Worm (Caenorhabditis elegans) whole organism, young adult: ENCODE measurements around the gene sucl-1.

Experiments
- B0336.3 ChIP-seq: fragments of 200-800 bp; sonication (Bioruptor generic); IDR thresholded peaks from 2 replicates; pipeline ENCODE4 v1.3.6; 2022; ENCODE audit warnings: missing genetic modification characterization, missing compliant biosample characterization
- F22D6.2 ChIP-seq: sonication (generic microtip); optimal IDR thresholded peaks from 2 replicates; lab custom pipeline; 2016; ENCODE audit warnings: mild to moderate bottlenecking, missing genetic modification characterization, missing compliant biosample characterization
- F37B4.10 ChIP-seq: fragments of 200-800 bp; sonication (Bioruptor generic); IDR thresholded peaks from 2 replicates; pipeline ENCODE4 v1.3.6; 2022; ENCODE audit warnings: missing genetic modification characterization, missing compliant biosample characterization
- K11D2.4 ChIP-seq: fragments of 200-800 bp; sonication (Bioruptor generic); IDR thresholded peaks from 2 replicates; pipeline ENCODE4 v1.3.6; 2022; ENCODE audit warnings: missing genetic modification reagents, missing genetic modification characterization, missing compliant biosample characterization
- Y53G8AR.9 ChIP-seq: fragments of 200-800 bp; sonication (Bioruptor generic); conservative IDR thresholded peaks from 2 replicates; pipeline ENCODE4 v1.3.6; 2022; ENCODE audit warnings: missing genetic modification reagents, missing genetic modification characterization, missing compliant biosample characterization
- ZK185.1 ChIP-seq: sonication (generic microtip); optimal IDR thresholded peaks from 2 replicates; lab custom pipeline; 2016; ENCODE audit warnings: mild to moderate bottlenecking, missing genetic modification characterization, missing compliant biosample characterization; ENCODE audit not compliant: poor library complexity, severe bottlenecking
- ama-1 ChIP-seq, 3 experiments: fragments of 150-350 bp in 1 of 3; sonication (generic microtip) in 2 of 3; optimal IDR thresholded peaks; 2 replicates each; lab custom pipeline; 2014 to 2018; ENCODE audit warnings: missing biosample characterization in 2 of 3, missing genetic modification characterization in 2 of 3, missing genetic modification reagents in 2 of 3
- aptf-2 ChIP-seq: fragments of 200-800 bp; sonication (Bioruptor generic); conservative IDR thresholded peaks from 2 replicates; pipeline ENCODE4 v1.3.6; 2022; ENCODE audit warnings: missing genetic modification reagents, missing genetic modification characterization, missing compliant biosample characterization
- atf-7 ChIP-seq: sonication (generic microtip); optimal IDR thresholded peaks from 2 replicates; lab custom pipeline; 2017; ENCODE audit warnings: mild to moderate bottlenecking, missing genetic modification characterization, missing compliant biosample characterization
- ccch-3 ChIP-seq: fragments of 200-800 bp; sonication (Bioruptor generic); optimal IDR thresholded peaks from 2 replicates; lab custom pipeline; 2018; ENCODE audit warnings: mild to moderate bottlenecking, missing genetic modification characterization, missing compliant biosample characterization
- chd-7 ChIP-seq: sonication (generic microtip); optimal IDR thresholded peaks from 2 replicates; lab custom pipeline; 2016; ENCODE audit warnings: mild to moderate bottlenecking, missing genetic modification characterization, moderate library complexity, missing compliant biosample characterization
- die-1 ChIP-seq: sonication (generic microtip); optimal IDR thresholded peaks from 2 replicates; lab custom pipeline; 2016; ENCODE audit warnings: missing genotype, mild to moderate bottlenecking, missing genetic modification characterization, missing compliant biosample characterization
- dox-1 ChIP-seq: fragments of 200-800 bp; sonication (Bioruptor generic); IDR thresholded peaks from 2 replicates; pipeline ENCODE4 v1.3.6; 2022; ENCODE audit warnings: missing genetic modification reagents, missing genetic modification characterization, missing compliant biosample characterization
- dpff-1 ChIP-seq: sonication (generic microtip); optimal IDR thresholded peaks from 2 replicates; lab custom pipeline; 2017; ENCODE audit warnings: mild to moderate bottlenecking, missing genetic modification characterization, missing compliant biosample characterization
- dpl-1 ChIP-seq: fragments of 150-350 bp; optimal IDR thresholded peaks from 2 replicates; lab custom pipeline; 2014; ENCODE audit warnings: missing biosample characterization, missing genetic modification reagents, missing genetic modification characterization
- egl-18 ChIP-seq: fragments of 200-800 bp; sonication (Bioruptor generic); IDR thresholded peaks from 2 replicates; pipeline ENCODE4 v1.3.6; 2022; ENCODE audit warnings: missing genetic modification reagents, missing genetic modification characterization, missing compliant biosample characterization
- egl-44 ChIP-seq: fragments of 200-800 bp; sonication (Bioruptor generic); IDR thresholded peaks from 2 replicates; pipeline ENCODE4 v1.3.6; 2022; ENCODE audit warnings: missing genetic modification reagents, missing genetic modification characterization, missing compliant biosample characterization
- egrh-3 ChIP-seq: fragments of 200-800 bp; sonication (Bioruptor generic); IDR thresholded peaks from 2 replicates; pipeline ENCODE4 v1.3.6; 2022; ENCODE audit warnings: missing genetic modification reagents, missing genetic modification characterization, missing compliant biosample characterization
- ets-4 ChIP-seq: fragments of 200-800 bp; sonication (Bioruptor generic); optimal IDR thresholded peaks from 2 replicates; lab custom pipeline; 2018; ENCODE audit warnings: mild to moderate bottlenecking, missing genetic modification characterization, missing compliant biosample characterization
- hmg-1.2 ChIP-seq: fragments of 200-800 bp; sonication (Bioruptor generic); IDR thresholded peaks from 2 replicates; pipeline ENCODE4 v1.3.6; 2022; ENCODE audit warnings: missing genetic modification reagents, missing genetic modification characterization, missing compliant biosample characterization
- hsf-1 ChIP-seq: fragments of 200-800 bp; sonication (Bioruptor generic); IDR thresholded peaks from 2 replicates; pipeline ENCODE4 v1.3.6; 2022; ENCODE audit warnings: missing genetic modification reagents, missing genetic modification characterization, missing compliant biosample characterization
- let-526 ChIP-seq: fragments of 200-800 bp; sonication (Bioruptor generic); IDR thresholded peaks from 2 replicates; pipeline ENCODE4 v1.3.6; 2022; ENCODE audit warnings: missing genetic modification reagents, missing genetic modification characterization, missing compliant biosample characterization
- lin-35 ChIP-seq, 3 experiments: fragments of 150-350 bp in 2 of 3; sonication (generic microtip) in 1 of 3; optimal IDR thresholded peaks; 2 replicates each; lab custom pipeline; 2014 to 2018; ENCODE audit warnings: missing biosample characterization in 3 of 3, missing genetic modification characterization in 3 of 3, missing genetic modification reagents in 3 of 3
- lin-40 ChIP-seq: sonication (generic microtip); optimal IDR thresholded peaks from 2 replicates; lab custom pipeline; 2016; ENCODE audit warnings: missing genetic modification characterization, mild to moderate bottlenecking, missing compliant biosample characterization, missing genotype, missing genetic modification reagents
- lir-1 ChIP-seq: fragments of 200-800 bp; sonication (Bioruptor generic); conservative IDR thresholded peaks from 2 replicates; pipeline ENCODE4 v1.3.6; 2022; ENCODE audit warnings: missing genetic modification reagents, missing genetic modification characterization, missing compliant biosample characterization
- madf-10 ChIP-seq: sonication (generic microtip); optimal IDR thresholded peaks from 2 replicates; lab custom pipeline; 2016; ENCODE audit warnings: mild to moderate bottlenecking, missing genetic modification characterization, missing compliant biosample characterization
- mcd-1 ChIP-seq: fragments of 200-800 bp; sonication (Bioruptor generic); IDR thresholded peaks from 2 replicates; pipeline ENCODE4 v1.3.6; 2022; ENCODE audit warnings: missing genetic modification reagents, missing genetic modification characterization, missing compliant biosample characterization
- nhr-120 ChIP-seq: fragments of 200-800 bp; sonication (Bioruptor generic); IDR thresholded peaks from 2 replicates; pipeline ENCODE4 v1.3.6; 2022; ENCODE audit warnings: missing genetic modification characterization, missing compliant biosample characterization
- nhr-80 ChIP-seq: sonication (generic microtip); optimal IDR thresholded peaks from 2 replicates; lab custom pipeline; 2016; ENCODE audit warnings: missing genetic modification characterization, missing compliant biosample characterization
- nhr-90 ChIP-seq: sonication (generic microtip); optimal IDR thresholded peaks from 2 replicates; lab custom pipeline; 2016; ENCODE audit warnings: missing genotype, mild to moderate bottlenecking, missing genetic modification characterization, missing compliant biosample characterization
- rcor-1 ChIP-seq: fragments of 200-800 bp; sonication (Bioruptor generic); IDR thresholded peaks from 2 replicates; pipeline ENCODE4 v1.3.6; 2022; ENCODE audit warnings: missing genetic modification reagents, missing genetic modification characterization, missing compliant biosample characterization
- snpc-4 ChIP-seq, 5 experiments: fragments of 150-350 bp in 1 of 5; sonication (generic microtip) in 4 of 5; optimal IDR thresholded peaks; 2 replicates each; lab custom pipeline; 2014 to 2018; ENCODE audit warnings: missing genetic modification characterization in 5 of 5, missing biosample characterization in 3 of 5, antibody characterized with exemption in 2 of 5, mild to moderate bottlenecking in 2 of 5, missing compliant biosample characterization in 2 of 5, missing genotype in 2 of 5, moderate library complexity in 2 of 5, missing genetic modification reagents in 1 of 5
- somi-1 ChIP-seq: fragments of 200-800 bp; sonication (Bioruptor generic); optimal IDR thresholded peaks from 2 replicates; lab custom pipeline; 2018; ENCODE audit warnings: mild to moderate bottlenecking, missing genetic modification characterization, missing compliant biosample characterization
- tbp1 ChIP-seq: fragments of 200-800 bp; sonication (Bioruptor generic); optimal IDR thresholded peaks from 2 replicates; lab custom pipeline; 2018; ENCODE audit warnings: mild to moderate bottlenecking, missing genetic modification characterization, missing compliant biosample characterization
- unc-62 ChIP-seq: fragments of 150-350 bp; optimal IDR thresholded peaks from 2 replicates; lab custom pipeline; 2014; ENCODE audit warnings: missing biosample characterization, missing genetic modification reagents, missing genetic modification characterization
- zfh-2 ChIP-seq: fragments of 200-800 bp; sonication (Bioruptor generic); conservative IDR thresholded peaks from 2 replicates; pipeline ENCODE4 v1.3.6; 2022; ENCODE audit warnings: missing genetic modification reagents, missing genetic modification characterization, missing compliant biosample characterization
- ztf-3 ChIP-seq: fragments of 200-800 bp; sonication (Bioruptor generic); optimal IDR thresholded peaks from 2 replicates; lab custom pipeline; 2018; ENCODE audit warnings: mild to moderate bottlenecking, missing genetic modification characterization, missing compliant biosample characterization

Gene sucl-1

ce11 chrX:14783434-14784142, 29.8 kb downstream of the sucl-1 start (continued):
- TF ChIP-seq ets-4 (GFP tag; lab: Kevin White, UChicago), result peak; percentile 71

ce11 chrX:14786821-14787556, 33.2 kb downstream of the sucl-1 start:
- peak; percentile 19 for TF ChIP-seq somi-1
- peak; percentile 5 for TF ChIP-seq lin-40 (tag; lab: Kevin White, UChicago)
- no peak for TF ChIP-seq ztf-3 (GFP tag; lab: Kevin White, UChicago)
- no peak for TF ChIP-seq aptf-2 (GFP tag; lab: Robert Waterston, UW)
- peak; percentile 35 for TF ChIP-seq nhr-80 (tag; lab: Kevin White, UChicago)

- TF ChIP-seq hsf-1 (GFP tag; lab: Robert Waterston, UW), result 0 out of 2 replicates have a peak, but pooled peaks have one; percentile 37
- TF ChIP-seq lin-35 (GFP tag; optimal IDR thresholded peaks at IDR 0.05; lab: Kevin White, UChicago), result no peak
Observed at ce11 chrX:14787557-14787932, 33.7 kb downstream of the sucl-1 start.

DNA sequence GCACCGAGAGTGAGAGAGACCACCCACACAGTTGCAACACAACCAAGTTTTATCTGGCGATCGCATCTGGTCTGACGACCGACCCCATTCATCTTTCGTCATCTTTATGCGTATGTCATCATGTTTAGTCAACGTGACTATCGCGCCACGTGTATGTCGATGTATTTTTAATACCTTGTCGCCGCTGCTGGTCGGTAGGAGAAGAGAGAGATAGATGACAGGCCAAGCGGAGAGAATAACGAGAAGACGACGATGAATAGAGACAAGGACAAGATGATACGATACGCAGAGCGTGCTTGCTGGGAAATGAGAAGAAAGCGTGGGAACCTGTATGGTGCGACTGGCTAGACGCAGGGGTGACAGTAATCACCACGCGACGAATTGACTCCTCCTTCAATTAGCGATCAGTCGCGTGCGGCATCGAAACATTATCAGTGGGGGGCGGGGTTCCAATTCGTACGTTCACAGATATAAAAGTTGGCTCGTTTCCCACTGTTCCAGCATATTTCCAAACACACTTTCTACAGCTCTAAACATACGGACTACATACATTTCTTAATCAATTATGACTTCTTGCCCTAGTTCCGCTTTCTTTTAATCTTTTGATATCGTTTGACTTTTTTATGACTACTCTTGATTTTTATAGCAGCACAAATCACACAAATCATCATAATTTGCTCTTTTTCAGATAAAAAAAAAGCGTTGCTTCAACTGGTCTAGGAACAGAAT, 36.7 kb downstream of the sucl-1 start, which contains the start of gene tatn-1:
tatn-1 (plus strand) TSS at position 689 of the 729 bp plus-strand sequence.
- TF ChIP-seq chd-7 (peak; percentile 26), somi-1 (peak; percentile 59), nhr-120 (GFP tag; lab: Robert Waterston, UW) (no peak), madf-10 (tag; lab: Kevin White, UChicago) (peak; percentile 60), lin-35 (GFP tag; optimal IDR thresholded peaks at IDR 0.05; lab: Kevin White, UChicago) (no peak), Y53G8AR.9 (no peak), nhr-90 (tag; lab: Kevin White, UChicago) (peak; percentile 32), hsf-1 (GFP tag; lab: Robert Waterston, UW) (no peak), egrh-3 (GFP tag; lab: Robert Waterston, UW) (0 out of 2 replicates have a peak, but pooled peaks have one; percentile 19), dox-1 (GFP tag; lab: Robert Waterston, UW) (0 out of 2 replicates have a peak, but pooled peaks have one; percentile 36), lin-40 (tag; lab: Kevin White, UChicago) (peak; percentile 72), zfh-2 (GFP tag; lab: Robert Waterston, UW) (peak; percentile 70; the same call in 1 of the 2 replicates), hmg-1.2 (GFP tag; lab: Robert Waterston, UW) (peak; percentile 53; the same call in 1 of the 2 replicates), rcor-1 (GFP tag; lab: Robert Waterston, UW) (no peak), ZK185.1 (tag; lab: Kevin White, UChicago) (peak; percentile 25), unc-62 (peak; percentile 84), lir-1 (0 out of 2 replicates have a peak, but pooled peaks have one; percentile 9), nhr-80 (tag; lab: Kevin White, UChicago) (peak; percentile 99), dpff-1 (tag; lab: Kevin White, UChicago) (no peak), F37B4.10 (GFP tag; lab: Robert Waterston, UW) (0 out of 2 replicates have a peak, but pooled peaks have one; percentile 66), F22D6.2 (tag; lab: Kevin White, UChicago) (peak; percentile 51), dpl-1 (GFP tag; lab: Kevin White, UChicago) (no peak), K11D2.4 (GFP tag; lab: Robert Waterston, UW) (no peak), let-526 (GFP tag; lab: Robert Waterston, UW) (no peak), mcd-1 (GFP tag; lab: Robert Waterston, UW) (peak; percentile 40; the same call in 1 of the 2 replicates), die-1 (tag; lab: Kevin White, UChicago) (peak; percentile 46), egl-44 (peak; percentile 74; the same call in 1 of the 2 replicates), egl-18 (no peak), B0336.3 (GFP tag; lab: Robert Waterston, UW) (peak; percentile 51; the same call in 1 of the 2 replicates), ama-1 (optimal IDR thresholded peaks at IDR 0.05; lab: Kevin White, UChicago) (no peak), ama-1 (GFP tag; optimal IDR thresholded peaks at IDR 0.05; lab: Kevin White, UChicago) (no peak), snpc-4 (GFP tag; optimal IDR thresholded peaks at IDR 0.05; lab: Kevin White, UChicago) (no peak), snpc-4 (tag; optimal IDR thresholded peaks at IDR 0.05; lab: Kevin White, UChicago) (peak in 2 of 4 experiments; percentile 37 to 62), ccch-3 (GFP tag; lab: Kevin White, UChicago) (no peak), atf-7 (tag; lab: Kevin White, UChicago) (peak; percentile 94), tbp1 (GFP tag; lab: Kevin White, UChicago) (peak; percentile 42)
